Fruit fly (Drosophila melanogaster) whole organism, prepupa: ENCODE measurements around the gene Hand.

Source experiments
- Blimp-1 ChIP-seq: fragments of 200-800 bp; sonication (Bioruptor generic); optimal IDR thresholded peaks from 3 replicates; lab custom pipeline; 2017; ENCODE audit warnings: missing biosample characterization, missing genetic modification characterization, mild to moderate bottlenecking, moderate library complexity, missing genetic modification reagents
- CG10631 ChIP-seq: fragments of 200-800 bp; sonication (Bioruptor generic); optimal IDR thresholded peaks from 2 replicates; lab custom pipeline; 2016; ENCODE audit warnings: missing biosample characterization, missing genetic modification characterization
- CG10669 ChIP-seq: fragments of 200-800 bp; sonication (Bioruptor generic); optimal IDR thresholded peaks from 3 replicates; lab custom pipeline; 2018; ENCODE audit warnings: missing biosample characterization, mild to moderate bottlenecking, missing genetic modification characterization, moderate library complexity
- CG11294 ChIP-seq: fragments of 200-800 bp; sonication (Bioruptor generic); IDR thresholded peaks from 2 replicates; pipeline ENCODE4 v1.3.6; 2022; ENCODE audit warnings: missing biosample characterization, missing genetic modification characterization
- CG11762 ChIP-seq: fragments of 200-800 bp; sonication (Bioruptor generic); optimal IDR thresholded peaks from 3 replicates; lab custom pipeline; 2016; ENCODE audit warnings: missing biosample characterization, missing genetic modification characterization; ENCODE audit not compliant: insufficient read depth
- CG11902 ChIP-seq: fragments of 200-800 bp; sonication (Bioruptor generic); optimal IDR thresholded peaks from 3 replicates; lab custom pipeline; 2016; ENCODE audit warnings: missing biosample characterization, missing genetic modification characterization
- CG15336 ChIP-seq: fragments of 200-800 bp; sonication (Bioruptor generic); IDR thresholded peaks from 2 replicates; pipeline ENCODE4 v1.3.6; 2022; ENCODE audit warnings: missing biosample characterization, missing genetic modification characterization
- CG3032 ChIP-seq: fragments of 200-800 bp; optimal IDR thresholded peaks from 2 replicates; lab custom pipeline; 2019; ENCODE audit warnings: missing biosample characterization, mild to moderate bottlenecking, missing genetic modification characterization, moderate library complexity
- CG31627 ChIP-seq: fragments of 200-800 bp; sonication (Bioruptor generic); optimal IDR thresholded peaks from 3 replicates; lab custom pipeline; 2016; ENCODE audit warnings: missing biosample characterization, missing genetic modification characterization
- CG32006 ChIP-seq: fragments of 200-800 bp; sonication (Bioruptor generic); optimal IDR thresholded peaks from 3 replicates; lab custom pipeline; 2017; ENCODE audit warnings: missing biosample characterization, mild to moderate bottlenecking, missing genetic modification characterization
- CG34406 ChIP-seq: fragments of 200-800 bp; sonication (Bioruptor generic); optimal IDR thresholded peaks from 3 replicates; lab custom pipeline; 2016; ENCODE audit warnings: missing biosample characterization, missing genetic modification characterization
- CG4318 ChIP-seq: fragments of 200-800 bp; sonication (Bioruptor generic); optimal IDR thresholded peaks from 3 replicates; lab custom pipeline; 2017; ENCODE audit warnings: missing biosample characterization, mild to moderate bottlenecking, missing genetic modification characterization
- CG6163 ChIP-seq: fragments of 200-800 bp; sonication (Bioruptor generic); IDR thresholded peaks from 3 replicates; pipeline ENCODE4 v1.3.6; 2022; ENCODE audit warnings: missing biosample characterization, missing genetic modification characterization
- CG6792 ChIP-seq: fragments of 200-800 bp; sonication (Bioruptor generic); optimal IDR thresholded peaks from 3 replicates; lab custom pipeline; 2016; ENCODE audit warnings: missing biosample characterization, missing genetic modification characterization
- CG6808 ChIP-seq: fragments of 200-800 bp; sonication (Bioruptor generic); optimal IDR thresholded peaks from 3 replicates; lab custom pipeline; 2017; ENCODE audit warnings: missing biosample characterization, missing genetic modification characterization, mild to moderate bottlenecking, moderate library complexity, missing genetic modification reagents
- CG6854 ChIP-seq: fragments of 200-800 bp; sonication (Bioruptor generic); optimal IDR thresholded peaks from 2 replicates; lab custom pipeline; 2017; ENCODE audit warnings: missing biosample characterization, mild to moderate bottlenecking, missing genetic modification characterization
- CG8119 ChIP-seq: fragments of 200-800 bp; sonication (Bioruptor generic); IDR thresholded peaks from 3 replicates; pipeline ENCODE4 v1.3.6; 2022; ENCODE audit warnings: missing biosample characterization, missing genetic modification characterization
- CG8319 ChIP-seq: fragments of 200-800 bp; sonication (Bioruptor generic); optimal IDR thresholded peaks from 3 replicates; lab custom pipeline; 2016; ENCODE audit warnings: missing biosample characterization, missing genetic modification characterization
- CG8632 ChIP-seq: fragments of 200-800 bp; sonication (Bioruptor generic); optimal IDR thresholded peaks from 3 replicates; lab custom pipeline; 2016; ENCODE audit warnings: missing biosample characterization, missing genetic modification characterization
- CG9139 ChIP-seq: fragments of 200-800 bp; sonication (Bioruptor generic); optimal IDR thresholded peaks from 3 replicates; lab custom pipeline; 2017; ENCODE audit warnings: missing biosample characterization, mild to moderate bottlenecking, missing genetic modification characterization
- Eip75B ChIP-seq: fragments of 200-800 bp; sonication (Bioruptor generic); optimal IDR thresholded peaks from 3 replicates; lab custom pipeline; 2016; ENCODE audit warnings: missing biosample characterization, missing genetic modification characterization
- Eip78C ChIP-seq: fragments of 200-800 bp; sonication (Bioruptor generic); peaks from one replicate; lab custom pipeline; 2016; ENCODE audit warnings: missing biosample characterization, missing genetic modification characterization
- Ets21C ChIP-seq: fragments of 200-800 bp; sonication (Bioruptor generic); optimal IDR thresholded peaks from 3 replicates; lab custom pipeline; 2016; ENCODE audit warnings: missing biosample characterization, missing genetic modification characterization
- Ets96B ChIP-seq: fragments of 200-800 bp; optimal IDR thresholded peaks from 2 replicates; lab custom pipeline; 2019; ENCODE audit warnings: missing biosample characterization, mild to moderate bottlenecking, missing genetic modification characterization, moderate library complexity
- Gug ChIP-seq: fragments of 200-800 bp; sonication (Bioruptor generic); IDR thresholded peaks from 2 replicates; pipeline ENCODE4 v1.3.6; 2022; ENCODE audit warnings: missing biosample characterization, missing genetic modification characterization
- Hr38 ChIP-seq: sonication (Bioruptor generic); optimal IDR thresholded peaks from 2 replicates; lab custom pipeline; 2016; ENCODE audit warnings: missing biosample characterization, missing genetic modification characterization
- Hr4 ChIP-seq: fragments of 200-800 bp; sonication (Bioruptor generic); optimal IDR thresholded peaks from 3 replicates; lab custom pipeline; 2016; ENCODE audit warnings: missing biosample characterization, missing genetic modification characterization
- Lpt ChIP-seq: fragments of 200-800 bp; sonication (Bioruptor generic); optimal IDR thresholded peaks from 3 replicates; lab custom pipeline; 2016; ENCODE audit warnings: missing biosample characterization, missing genetic modification characterization
- Met ChIP-seq: fragments of 200-800 bp; sonication (Bioruptor generic); optimal IDR thresholded peaks from 3 replicates; lab custom pipeline; 2016; ENCODE audit warnings: missing biosample characterization, missing genetic modification characterization
- OdsH ChIP-seq: fragments of 200-800 bp; sonication (Bioruptor generic); optimal IDR thresholded peaks from 3 replicates; lab custom pipeline; 2016; ENCODE audit warnings: missing biosample characterization, missing genetic modification characterization
- Smox ChIP-seq: fragments of 200-800 bp; sonication (Bioruptor generic); optimal IDR thresholded peaks from 3 replicates; lab custom pipeline; 2016; ENCODE audit warnings: missing biosample characterization, missing genetic modification characterization
- Sox102F ChIP-seq: fragments of 200-800 bp; sonication (Bioruptor generic); optimal IDR thresholded peaks from 2 replicates; lab custom pipeline; 2016; ENCODE audit warnings: missing biosample characterization, mild to moderate bottlenecking, missing genetic modification characterization
- Sox14 ChIP-seq: fragments of 200-800 bp; sonication (Bioruptor generic); optimal IDR thresholded peaks from 3 replicates; lab custom pipeline; 2016; ENCODE audit warnings: missing biosample characterization, missing genetic modification characterization
- Sox15 ChIP-seq: fragments of 200-800 bp; sonication (Bioruptor generic); optimal IDR thresholded peaks from 3 replicates; lab custom pipeline; 2016; ENCODE audit warnings: missing biosample characterization, missing genetic modification characterization
- achi ChIP-seq: fragments of 200-800 bp; sonication (Bioruptor generic); optimal IDR thresholded peaks from 3 replicates; lab custom pipeline; 2016; ENCODE audit warnings: missing biosample characterization, missing genetic modification characterization
- acj6 ChIP-seq: fragments of 200-800 bp; sonication (Bioruptor generic); optimal IDR thresholded peaks from 3 replicates; lab custom pipeline; 2016; ENCODE audit warnings: missing biosample characterization, missing genetic modification characterization
- cyc ChIP-seq: fragments of 200-800 bp; sonication (Bioruptor generic); optimal IDR thresholded peaks from 3 replicates; lab custom pipeline; 2016; ENCODE audit warnings: missing biosample characterization, missing genetic modification characterization
- eg ChIP-seq: fragments of 200-800 bp; sonication (Bioruptor generic); IDR thresholded peaks from 3 replicates; pipeline ENCODE4 v1.3.6; 2022; ENCODE audit warnings: missing biosample characterization, missing genetic modification characterization
- esn ChIP-seq: fragments of 200-800 bp; sonication (Bioruptor generic); optimal IDR thresholded peaks from 2 replicates; lab custom pipeline; 2016; ENCODE audit warnings: missing biosample characterization, mild to moderate bottlenecking, missing genetic modification characterization, moderate library complexity
- fd85E ChIP-seq: fragments of 200-800 bp; sonication (Bioruptor generic); optimal IDR thresholded peaks from 3 replicates; lab custom pipeline; 2016; ENCODE audit warnings: missing biosample characterization, missing genetic modification characterization
- lz ChIP-seq: fragments of 200-800 bp; sonication (Bioruptor generic); optimal IDR thresholded peaks from 3 replicates; lab custom pipeline; 2016; ENCODE audit warnings: missing biosample characterization, missing genetic modification characterization
- salr ChIP-seq, 2 experiments: fragments of 200-800 bp; sonication (Bioruptor generic); optimal IDR thresholded peaks; 3 replicates each; lab custom pipeline; 2016 to 2018; ENCODE audit warnings: missing biosample characterization in 2 of 2, missing genetic modification characterization in 2 of 2, mild to moderate bottlenecking in 1 of 2
- topi ChIP-seq: fragments of 200-800 bp; sonication (Bioruptor generic); optimal IDR thresholded peaks from 3 replicates; lab custom pipeline; 2016; ENCODE audit warnings: missing biosample characterization, missing genetic modification characterization
- vri ChIP-seq: fragments of 200-800 bp; sonication (Bioruptor generic); optimal IDR thresholded peaks from 3 replicates; lab custom pipeline; 2016; ENCODE audit warnings: missing biosample characterization, mild to moderate bottlenecking, missing genetic modification characterization

The Hand gene

dm6 chr2L:10301918-10302317 is 6.7 kb upstream of the Hand start, which contains the start of gene CG13138:
Gene CG13138, minus strand, starts transcription at chr2L:10302018.
- TF ChIP-seq CG11762 (GFP tag; lab: Kevin White, UChicago): no peak
- peak; percentile 42 for TF ChIP-seq Eip78C

dm6 chr2L:10299810-10300147 is 4.6 kb upstream of the Hand start, which contains the start of gene CYLD:
Gene CYLD, minus strand, starts transcription at chr2L:10299847.
- peak; percentile 13 for TF ChIP-seq Sox15 (GFP tag; lab: Kevin White, UChicago)
- no peak for TF ChIP-seq Gug
- peak; percentile 47 for TF ChIP-seq lz (GFP tag; lab: Kevin White, UChicago)
- peak; percentile 75 for TF ChIP-seq achi (GFP tag; lab: Kevin White, UChicago)
- TF ChIP-seq Lpt (GFP tag; lab: Kevin White, UChicago): peak; percentile 35
- TF ChIP-seq CG11902 (GFP tag; lab: Kevin White, UChicago): no peak
- TF ChIP-seq topi (GFP tag; lab: Kevin White, UChicago): peak; percentile 50
- TF ChIP-seq CG4318 (GFP tag; lab: Kevin White, UChicago): no peak
- peak; percentile 71; the same call in 2 of the 3 replicates for TF ChIP-seq CG8119 (GFP tag; lab: Robert Waterston, UW)
- TF ChIP-seq CG34406 (GFP tag; lab: Kevin White, UChicago): no peak
- TF ChIP-seq Hr4 (GFP tag; lab: Kevin White, UChicago): peak; percentile 61
- no peak for TF ChIP-seq Blimp-1 (GFP tag; lab: Kevin White, UChicago)
- TF ChIP-seq CG6854 (GFP tag; lab: Kevin White, UChicago): no peak
- peak; percentile 62 for TF ChIP-seq CG8632 (GFP tag; lab: Kevin White, UChicago)
- peak; percentile 86 for TF ChIP-seq Eip78C
- TF ChIP-seq CG10669 (GFP tag; lab: Kevin White, UChicago): peak; percentile 25
- no peak for TF ChIP-seq CG9139 (GFP tag; lab: Kevin White, UChicago)
- TF ChIP-seq cyc (GFP tag; lab: Kevin White, UChicago): peak; percentile 57
- TF ChIP-seq CG6163: no peak
- TF ChIP-seq Sox14 (GFP tag; lab: Kevin White, UChicago): peak; percentile 41
- TF ChIP-seq OdsH (GFP tag; lab: Kevin White, UChicago): peak; percentile 74
- no peak for TF ChIP-seq Smox
- TF ChIP-seq Ets21C (GFP tag; lab: Kevin White, UChicago): peak; percentile 18
- no peak for TF ChIP-seq eg (GFP tag; lab: Robert Waterston, UW)
- TF ChIP-seq CG11762 (GFP tag; lab: Kevin White, UChicago): peak; percentile 36
- TF ChIP-seq Met (GFP tag; lab: Kevin White, UChicago): peak; percentile 62
- no peak for TF ChIP-seq CG32006 (GFP tag; lab: Kevin White, UChicago)
- TF ChIP-seq CG8319 (GFP tag; lab: Kevin White, UChicago): no peak
- TF ChIP-seq Hr38: no peak
- no peak for TF ChIP-seq vri
- TF ChIP-seq CG31627 (GFP tag; lab: Kevin White, UChicago): peak; percentile 39
- TF ChIP-seq fd85E (GFP tag; lab: Kevin White, UChicago): no peak
- peak; percentile 50 for TF ChIP-seq Eip75B (GFP tag; lab: Kevin White, UChicago)
- peak; percentile 70 for TF ChIP-seq CG3032 (tag; lab: Kevin White, UChicago)
- no peak for TF ChIP-seq CG6808
- TF ChIP-seq esn: peak; percentile 75
- peak; percentile 85 for TF ChIP-seq CG15336 (GFP tag; lab: Robert Waterston, UW)
- no peak for TF ChIP-seq Sox102F (GFP tag; lab: Kevin White, UChicago)
- TF ChIP-seq acj6 (GFP tag; lab: Kevin White, UChicago): peak; percentile 60
- TF ChIP-seq Ets96B (tag; lab: Kevin White, UChicago): peak; percentile 67
- TF ChIP-seq CG11294 (GFP tag; lab: Robert Waterston, UW): no peak
- peak in 1 of 2 experiments; percentile 22 for TF ChIP-seq salr (GFP tag; optimal IDR thresholded peaks at IDR 0.05; lab: Kevin White, UChicago)
- TF ChIP-seq CG6792: peak; percentile 51
- TF ChIP-seq CG10631: peak; percentile 62
